Fruit fly (Drosophila melanogaster) whole organism, pupa: ENCODE results near the gene CG17896.
"Not testable (repeated sequence)": the region's sequence is repeated elsewhere in the genome, so short reads cannot be mapped to it uniquely, and the experiment has no call there.

ENCODE experiments used
- CG10348 ChIP-seq: fragments of 200-800 bp; sonication (Bioruptor generic); IDR thresholded peaks from 2 replicates; pipeline ENCODE4 v1.3.6; 2022; ENCODE audit warnings: missing biosample characterization, missing genetic modification characterization
- CG12605 ChIP-seq: fragments of 200-800 bp; sonication (Bioruptor generic); IDR thresholded peaks from 2 replicates; pipeline ENCODE4 v1.3.6; 2022; ENCODE audit warnings: missing biosample characterization, missing genetic modification characterization
- CG13204 ChIP-seq: fragments of 200-800 bp; sonication (Bioruptor generic); optimal IDR thresholded peaks from 2 replicates; lab custom pipeline; 2018; ENCODE audit warnings: missing biosample characterization, mild to moderate bottlenecking, missing genetic modification characterization, moderate library complexity
- CG14655 ChIP-seq: fragments of 200-800 bp; sonication (Bioruptor generic); optimal IDR thresholded peaks from 3 replicates; lab custom pipeline; 2017; ENCODE audit warnings: mild to moderate bottlenecking, missing biosample characterization, missing genetic modification reagents, missing genetic modification characterization
- CG15710 ChIP-seq: fragments of 200-800 bp; sonication (Bioruptor generic); optimal IDR thresholded peaks from 2 replicates; lab custom pipeline; 2018; ENCODE audit warnings: missing biosample characterization, mild to moderate bottlenecking, missing genetic modification characterization, moderate library complexity
- CG17806 ChIP-seq: fragments of 200-800 bp; sonication (Bioruptor generic); optimal IDR thresholded peaks from 2 replicates; lab custom pipeline; 2018; ENCODE audit warnings: missing biosample characterization, mild to moderate bottlenecking, missing genetic modification characterization, moderate library complexity
- CG32121 ChIP-seq: fragments of 200-800 bp; sonication (Bioruptor generic); IDR thresholded peaks from 2 replicates; pipeline ENCODE4 v1.3.6; 2022; ENCODE audit warnings: missing biosample characterization, missing genetic modification characterization
- CG34367 ChIP-seq: fragments of 200-800 bp; sonication (Bioruptor generic); optimal IDR thresholded peaks from 2 replicates; lab custom pipeline; 2018; ENCODE audit warnings: missing biosample characterization, mild to moderate bottlenecking, missing genetic modification characterization
- CG4496 ChIP-seq: fragments of 200-800 bp; sonication (Bioruptor generic); IDR thresholded peaks from 3 replicates; pipeline ENCODE4 v1.3.6; 2022; ENCODE audit warnings: missing biosample characterization, missing genetic modification characterization
- CG8159 ChIP-seq: fragments of 200-800 bp; sonication (Bioruptor generic); optimal IDR thresholded peaks from 3 replicates; lab custom pipeline; 2018; ENCODE audit warnings: missing biosample characterization, mild to moderate bottlenecking, missing genetic modification characterization, moderate library complexity
- CG8301 ChIP-seq: fragments of 200-800 bp; sonication (Bioruptor generic); optimal IDR thresholded peaks from 2 replicates; lab custom pipeline; 2018; ENCODE audit warnings: missing biosample characterization, mild to moderate bottlenecking, missing genetic modification characterization
- CG9948 ChIP-seq: fragments of 200-800 bp; sonication (Bioruptor generic); optimal IDR thresholded peaks from 2 replicates; lab custom pipeline; 2018; ENCODE audit warnings: missing biosample characterization, mild to moderate bottlenecking, missing genetic modification characterization, moderate library complexity
- D1 ChIP-seq: fragments of 200-800 bp; sonication (Bioruptor generic); optimal IDR thresholded peaks from 2 replicates; lab custom pipeline; 2018; ENCODE audit warnings: missing biosample characterization, mild to moderate bottlenecking, missing genetic modification characterization, moderate library complexity
- EcR ChIP-seq: fragments of 200-800 bp; sonication (Bioruptor generic); optimal IDR thresholded peaks from 3 replicates; lab custom pipeline; 2019; ENCODE audit warnings: missing biosample characterization, missing genetic modification characterization, mild to moderate bottlenecking, moderate library complexity, missing genetic modification reagents
- Ets98B ChIP-seq: fragments of 200-800 bp; sonication (Bioruptor generic); IDR thresholded peaks from 2 replicates; pipeline ENCODE4 v1.3.6; 2022; ENCODE audit warnings: missing biosample characterization, missing genetic modification characterization
- Pif1A ChIP-seq: fragments of 200-800 bp; sonication (Bioruptor generic); optimal IDR thresholded peaks from 3 replicates; lab custom pipeline; 2016; ENCODE audit warnings: missing biosample characterization, missing genetic modification characterization
- Snoo ChIP-seq: fragments of 200-800 bp; sonication (Bioruptor generic); optimal IDR thresholded peaks from 3 replicates; lab custom pipeline; 2017; ENCODE audit warnings: missing biosample characterization, mild to moderate bottlenecking, missing genetic modification characterization, inconsistent platforms
- fd96Ca ChIP-seq: fragments of 200-800 bp; sonication (Bioruptor generic); IDR thresholded peaks from 3 replicates; pipeline ENCODE4 v1.3.6; 2022; ENCODE audit warnings: missing biosample characterization, missing genetic modification characterization
- gl ChIP-seq: fragments of 200-800 bp; sonication (Bioruptor generic); optimal IDR thresholded peaks from 2 replicates; lab custom pipeline; 2018; ENCODE audit warnings: missing biosample characterization, mild to moderate bottlenecking, missing genetic modification characterization
- rn ChIP-seq: fragments of 200-800 bp; sonication (Bioruptor generic); IDR thresholded peaks from 2 replicates; pipeline ENCODE4 v1.3.6; 2022; ENCODE audit warnings: missing biosample characterization, missing genetic modification characterization

CG17896 gene

DNA sequence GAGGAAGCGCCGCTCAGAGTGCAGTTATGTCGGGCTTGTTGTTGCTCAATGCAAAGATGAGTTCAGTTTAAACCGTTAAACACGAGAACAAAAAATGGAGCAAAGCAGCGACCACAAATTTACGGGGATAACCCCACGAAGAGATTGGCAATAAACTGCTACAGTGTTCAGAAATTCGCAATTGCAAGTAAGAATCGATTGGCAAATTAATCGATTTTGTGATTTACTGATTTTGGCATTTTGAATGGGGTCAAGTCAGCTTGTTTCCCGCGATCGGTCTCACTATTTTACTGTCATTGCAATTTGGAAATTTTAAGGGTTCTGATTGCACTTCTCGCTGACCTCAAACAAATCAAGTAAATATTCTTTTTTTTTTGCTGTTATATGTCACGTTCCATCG, 11.7 kb downstream of the CG17896 start, which contains the start of gene CG3176:
Gene CG3176, plus strand, starts transcription at position 221 of the 400 bp plus-strand sequence.
- not testable (repeated sequence) for TF ChIP-seq CG12605 (GFP tag; lab: Robert Waterston, UW); CG13204 (GFP tag; lab: Kevin White, UChicago); rn (GFP tag; lab: Robert Waterston, UW)

DNA sequence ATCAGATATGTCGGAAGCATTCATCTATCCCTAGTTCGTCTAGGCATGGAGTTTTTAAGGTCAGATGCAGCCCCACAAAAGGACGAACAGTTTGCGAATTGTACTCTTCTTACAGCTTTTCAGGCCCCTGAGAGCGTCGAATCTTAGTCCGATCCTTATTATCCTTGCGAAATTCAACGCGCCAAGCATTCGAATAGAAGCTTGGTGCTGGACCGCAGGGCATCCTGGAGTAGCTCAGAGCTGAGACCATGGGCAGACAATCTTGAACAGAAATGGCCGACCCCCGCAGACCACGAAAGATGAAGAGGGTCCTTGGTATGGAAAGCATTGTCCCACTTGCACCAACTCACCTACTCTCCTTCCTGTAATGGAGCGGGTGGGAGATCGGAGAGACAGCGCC, 14.5 kb downstream of the CG17896 start, which contains the start of gene CG32817:
Gene CG32817, plus strand, starts transcription at position 301 of the 400 bp plus-strand sequence.
- TF ChIP-seq gl (no peak), CG4496 (GFP tag; lab: Robert Waterston, UW) (no peak), CG8301 (no peak), fd96Ca (GFP tag; lab: Robert Waterston, UW) (no peak), CG9948 (tag; lab: Kevin White, UChicago) (no peak), CG8159 (tag; lab: Kevin White, UChicago) (no peak), CG15710 (tag; lab: Kevin White, UChicago) (no peak), EcR (no peak), D1 (no peak), Snoo (tag; lab: Kevin White, UChicago) (no peak), CG32121 (GFP tag; lab: Robert Waterston, UW) (no peak)

DNA sequence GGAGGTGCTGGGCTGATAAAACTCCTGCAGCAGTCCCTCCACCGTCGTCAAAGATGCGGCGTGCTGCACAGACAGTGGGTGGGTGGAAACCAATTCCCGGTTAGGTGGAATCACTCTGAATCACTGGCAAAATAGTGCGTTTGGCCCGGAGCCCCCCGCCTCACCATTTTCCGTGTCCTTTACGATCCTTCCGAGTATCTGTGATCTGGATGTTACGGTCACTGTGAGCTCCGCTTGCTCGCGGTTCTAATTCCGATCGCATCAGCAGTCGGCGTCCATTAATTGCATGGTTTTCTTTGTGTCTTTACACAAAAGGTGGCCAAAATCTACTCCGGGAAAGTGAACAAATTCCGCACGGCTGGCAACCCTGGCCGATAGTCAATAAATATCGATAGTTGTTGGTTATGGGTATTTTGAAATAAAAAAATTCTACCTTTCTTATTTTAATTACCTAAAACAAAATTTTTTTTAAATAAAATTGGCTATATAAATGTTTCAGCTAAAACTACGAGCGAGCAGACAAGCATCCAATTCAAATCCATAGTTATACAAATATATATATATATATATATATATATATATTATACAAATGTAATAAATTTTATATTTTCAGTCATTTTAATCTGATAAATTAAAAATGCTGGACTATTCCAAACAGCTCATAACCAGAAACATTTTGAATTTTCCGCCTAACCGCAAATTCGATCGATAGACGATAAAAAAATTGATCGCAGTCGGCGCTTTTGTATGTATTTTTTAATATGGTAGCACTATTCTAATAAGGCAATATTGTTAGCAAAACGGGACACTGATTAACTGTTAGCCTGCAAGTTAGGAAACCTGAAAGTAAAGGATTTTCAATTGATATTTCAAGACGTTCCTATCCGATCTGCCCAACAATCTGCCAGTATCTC, 16.8 kb downstream of the CG17896 start, which contains the start of the genes ebo and CG13373:
Gene ebo, minus strand, starts transcription at position 350 of the 914 bp plus-strand sequence.
Gene CG13373, plus strand, starts transcription at position 755 of the 914 bp plus-strand sequence.
- TF ChIP-seq Snoo (tag; lab: Kevin White, UChicago) (peak; percentile 7), CG17806 (peak; percentile 20), CG8301 (no peak), CG12605 (GFP tag; lab: Robert Waterston, UW) (no peak), CG4496 (GFP tag; lab: Robert Waterston, UW) (0 out of 3 replicates have a peak, but pooled peaks have one; percentile 43), D1 (no peak), CG32121 (GFP tag; lab: Robert Waterston, UW) (no peak), Ets98B (GFP tag; lab: Robert Waterston, UW) (peak; percentile 31; the same call in 1 of the 2 replicates), CG8159 (tag; lab: Kevin White, UChicago) (no peak), EcR (no peak), CG9948 (tag; lab: Kevin White, UChicago) (peak; percentile 30), fd96Ca (GFP tag; lab: Robert Waterston, UW) (no peak), rn (GFP tag; lab: Robert Waterston, UW) (no peak), CG15710 (tag; lab: Kevin White, UChicago) (peak; percentile 2), CG13204 (GFP tag; lab: Kevin White, UChicago) (no peak)
- TF ChIP-seq, all 21 proteins: peak for 6

DNA sequence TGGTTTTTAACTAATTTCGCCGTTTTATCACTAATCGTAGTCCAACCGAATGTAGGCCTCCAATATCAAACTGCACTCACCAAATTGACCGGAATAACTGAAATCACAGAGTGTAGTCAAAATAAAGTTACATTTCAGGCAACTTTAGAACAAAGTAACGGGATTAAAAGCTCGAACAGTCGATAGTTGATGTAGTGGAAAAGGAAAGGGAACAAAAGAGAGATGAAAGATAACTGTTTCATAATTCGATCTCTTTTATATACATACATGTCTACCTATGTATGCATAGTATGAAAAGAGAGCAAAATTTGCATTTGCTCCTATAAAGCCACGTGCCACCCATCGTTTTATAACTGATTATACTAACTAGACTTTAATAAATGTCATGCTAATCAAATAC, 22.7 kb downstream of the CG17896 start, which contains the start of gene CG32816:
Gene CG32816, minus strand, starts transcription at position 101 of the 400 bp plus-strand sequence.
- TF ChIP-seq CG17806: no peak
- TF ChIP-seq CG15710 (tag; lab: Kevin White, UChicago): no peak
- no peak for TF ChIP-seq CG32121 (GFP tag; lab: Robert Waterston, UW)
- TF ChIP-seq CG4496 (GFP tag; lab: Robert Waterston, UW): no peak
- TF ChIP-seq CG9948 (tag; lab: Kevin White, UChicago): no peak
- no peak for TF ChIP-seq fd96Ca (GFP tag; lab: Robert Waterston, UW)
- TF ChIP-seq CG14655 (GFP tag; lab: Kevin White, UChicago): no peak
- no peak for TF ChIP-seq D1
- no peak for TF ChIP-seq CG13204 (GFP tag; lab: Kevin White, UChicago)

DNA sequence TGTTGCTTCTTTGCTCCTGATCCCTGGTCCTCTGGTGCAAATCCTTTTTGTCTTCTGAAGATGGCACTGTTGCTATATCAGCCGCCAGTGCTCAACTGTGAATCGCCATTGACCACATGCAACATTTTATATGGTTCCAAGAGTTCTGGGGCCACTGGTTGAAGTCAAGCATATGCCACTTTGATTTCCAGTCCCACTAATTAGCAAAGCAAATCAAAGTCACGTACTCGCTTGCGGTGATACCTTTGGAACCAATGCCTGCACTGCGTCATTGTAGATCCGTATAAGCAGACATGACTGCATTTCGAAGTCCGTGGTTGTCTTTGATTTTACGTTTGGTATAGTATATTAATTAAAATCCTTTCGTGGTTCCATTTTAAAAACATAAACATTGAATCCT, 24.1 kb downstream of the CG17896 start, which contains the start of gene Cyp4g1:
Gene Cyp4g1, minus strand, starts transcription at position 101 of the 400 bp plus-strand sequence.
- TF ChIP-seq rn (GFP tag; lab: Robert Waterston, UW) (no peak), CG10348 (GFP tag; lab: Robert Waterston, UW) (no peak), CG32121 (GFP tag; lab: Robert Waterston, UW) (no peak), fd96Ca (GFP tag; lab: Robert Waterston, UW) (no peak), CG4496 (GFP tag; lab: Robert Waterston, UW) (no peak), Snoo (tag; lab: Kevin White, UChicago) (no peak), CG13204 (GFP tag; lab: Kevin White, UChicago) (no peak), CG34367 (no peak), D1 (no peak), CG17806 (no peak), CG15710 (tag; lab: Kevin White, UChicago) (no peak)

DNA sequence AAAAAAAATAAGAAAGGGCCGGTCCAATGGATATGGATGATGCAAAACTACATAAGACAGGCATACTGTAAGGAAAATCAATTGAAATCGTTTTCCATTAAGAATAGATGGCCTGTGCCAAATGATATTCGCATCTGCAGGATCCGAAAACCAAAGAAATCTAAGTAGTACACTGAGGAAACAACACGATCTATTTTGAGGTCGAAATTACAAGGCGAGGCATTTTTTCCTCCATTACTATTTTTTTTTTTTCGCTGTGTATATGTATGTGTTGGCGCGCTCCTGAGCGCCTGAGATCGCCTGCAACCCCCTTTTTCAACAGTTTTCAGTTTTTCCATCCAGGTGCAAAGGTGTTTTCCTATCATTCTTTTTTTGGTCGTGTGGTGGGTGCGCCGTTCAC, 29.4 kb downstream of the CG17896 start:
- TF ChIP-seq CG13204 (GFP tag; lab: Kevin White, UChicago): no peak
- TF ChIP-seq CG34367: no peak
- TF ChIP-seq EcR: no peak
- TF ChIP-seq CG4496 (GFP tag; lab: Robert Waterston, UW): no peak
- no peak for TF ChIP-seq Pif1A (GFP tag; lab: Kevin White, UChicago)
- TF ChIP-seq rn (GFP tag; lab: Robert Waterston, UW): no peak
- no peak for TF ChIP-seq CG14655 (GFP tag; lab: Kevin White, UChicago)
- TF ChIP-seq fd96Ca (GFP tag; lab: Robert Waterston, UW): no peak
- no peak for TF ChIP-seq CG15710 (tag; lab: Kevin White, UChicago)
- no peak for TF ChIP-seq CG9948 (tag; lab: Kevin White, UChicago)
- TF ChIP-seq CG10348 (GFP tag; lab: Robert Waterston, UW): no peak
- TF ChIP-seq D1: no peak
- no peak for TF ChIP-seq Ets98B (GFP tag; lab: Robert Waterston, UW)
- TF ChIP-seq Snoo (tag; lab: Kevin White, UChicago): no peak
- no peak for TF ChIP-seq CG12605 (GFP tag; lab: Robert Waterston, UW)
- TF ChIP-seq, all 21 proteins: peak for 0
